Worm (Caenorhabditis elegans): ENCODE measurements around the gene fbxa-102.

fbxa-102 gene

ce11 chrV:17449836-17450235 lies 43.8 kb downstream of the fbxa-102 start:
- TF ChIP-seq dao-5 (tag; optimal IDR thresholded peaks at IDR 0.05): no peak
- no peak for TF ChIP-seq W03F9.2 (tag; optimal IDR thresholded peaks at IDR 0.05)
- no peak for TF ChIP-seq him-1 (tag; optimal IDR thresholded peaks at IDR 0.05)

Data from whole organism, L4/young adult.